Comparison of ENCODE assay signal across 2 worm cellular contexts in the genomic region with DNA sequence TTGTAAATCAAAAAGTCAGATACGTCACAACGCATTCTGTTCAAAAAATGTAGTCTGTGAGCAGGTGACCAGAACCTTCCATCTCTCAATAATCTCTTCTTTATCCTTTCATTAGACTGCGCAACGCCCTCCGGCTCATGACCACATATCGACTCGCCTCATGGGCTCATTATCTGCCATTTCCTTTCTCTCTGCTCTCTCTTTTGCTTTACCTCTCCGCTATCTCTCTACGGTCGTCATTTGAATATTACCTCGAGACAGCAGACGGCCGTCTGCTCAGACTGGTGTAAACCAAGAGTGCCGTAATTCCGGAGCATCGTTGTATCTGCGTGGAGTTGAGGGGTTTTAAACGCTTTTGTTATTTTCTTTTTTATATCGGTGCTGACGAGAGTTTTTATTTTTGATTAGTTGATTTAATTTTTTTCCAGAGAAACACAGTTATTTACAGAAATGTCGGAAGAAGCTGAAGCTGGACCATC.
TF ChIP-seq lines count a peak whose summit lies in the region.

Gene bra-1 (plus strand): TSS at position 429 of the 479 bp plus-strand sequence.

TF ChIP-seq in whole organism, L1 larva, 84 proteins besides CTCF, POLR2A, EP300 and RAD21 (continued from another document):
- TF ChIP-seq sup-37 (GFP tag; optimal IDR thresholded peaks at IDR 0.05; lab: Kevin White, UChicago) (no peak), unc-130 (tag; optimal IDR thresholded peaks at IDR 0.05; lab: Kevin White, UChicago) (no peak), ets-5 (GFP tag; IDR thresholded peaks at IDR 0.05; lab: Robert Waterston, UW) (no peak), ztf-4 (tag; optimal IDR thresholded peaks at IDR 0.05; lab: Kevin White, UChicago) (peak; percentile 29), nhr-19 (GFP tag; conservative IDR thresholded peaks at IDR 0.05; lab: Robert Waterston, UW) (peak; percentile 12; the same call in 1 of the 2 replicates), F16B12.6 (tag; optimal IDR thresholded peaks at IDR 0.05; lab: Kevin White, UChicago) (no peak), nhr-71 (tag; optimal IDR thresholded peaks at IDR 0.05; lab: Kevin White, UChicago) (peak; percentile 83), lin-15B (tag; optimal IDR thresholded peaks at IDR 0.05; lab: Kevin White, UChicago) (peak; percentile 12), nhr-12 (tag; optimal IDR thresholded peaks at IDR 0.05; lab: Kevin White, UChicago) (no peak), ceh-82 (tag; optimal IDR thresholded peaks at IDR 0.05; lab: Kevin White, UChicago) (peak in 1 of 3 experiments; percentile 68), lsy-2 (tag; optimal IDR thresholded peaks at IDR 0.05; lab: Kevin White, UChicago) (peak; percentile 47 to 59), snu-23 (GFP tag; optimal IDR thresholded peaks at IDR 0.05; lab: Kevin White, UChicago) (peak; percentile 69), ceh-63 (GFP tag; optimal IDR thresholded peaks at IDR 0.05; lab: Kevin White, UChicago) (no peak), nhr-237 (tag; optimal IDR thresholded peaks at IDR 0.05; lab: Kevin White, UChicago) (no peak), unc-98 (GFP tag; IDR thresholded peaks at IDR 0.05; lab: Robert Waterston, UW) (no peak), lin-14 (GFP tag; optimal IDR thresholded peaks at IDR 0.05; lab: Kevin White, UChicago) (peak; percentile 84), sox-4 (tag; optimal IDR thresholded peaks at IDR 0.05; lab: Kevin White, UChicago) (peak; percentile 68), nhr-90 (tag; optimal IDR thresholded peaks at IDR 0.05; lab: Kevin White, UChicago; ENCODE audit: poor library complexity) (no peak), nhr-85 (tag; lab: Kevin White, UChicago) (no peak), nhr-28 (tag; optimal IDR thresholded peaks at IDR 0.05; lab: Kevin White, UChicago) (no peak), sptf-1 (tag; optimal IDR thresholded peaks at IDR 0.05; lab: Kevin White, UChicago) (no peak), hpl-2 (GFP tag; optimal IDR thresholded peaks at IDR 0.05; lab: Kevin White, UChicago) (no peak), dpl-1 (GFP tag; optimal IDR thresholded peaks at IDR 0.05; lab: Kevin White, UChicago) (peak in 2 of 3 experiments; percentile 26 to 54), nhr-47 (tag; optimal IDR thresholded peaks at IDR 0.05; lab: Kevin White, UChicago) (peak; percentile 86), lin-35 (GFP tag; optimal IDR thresholded peaks at IDR 0.05; lab: Kevin White, UChicago) (peak; percentile 47 to 52), lir-3 (tag; optimal IDR thresholded peaks at IDR 0.05; lab: Kevin White, UChicago; ENCODE audit: poor library complexity) (no peak), blmp-1 (tag; optimal IDR thresholded peaks at IDR 0.05; lab: Kevin White, UChicago) (peak; percentile 15), grh-1 (GFP tag; IDR thresholded peaks at IDR 0.05; lab: Robert Waterston, UW) (no peak), swsn-7 (tag; optimal IDR thresholded peaks at IDR 0.05; lab: Kevin White, UChicago) (peak; percentile 71), alr-1 (tag; optimal IDR thresholded peaks at IDR 0.05; lab: Kevin White, UChicago; ENCODE audit: borderline replicate concordance) (no peak), C16A3.4 (tag; optimal IDR thresholded peaks at IDR 0.05; lab: Kevin White, UChicago) (peak; percentile 52), nhr-76 (tag; optimal IDR thresholded peaks at IDR 0.05; lab: Kevin White, UChicago) (no peak), aly-2 (tag; optimal IDR thresholded peaks at IDR 0.05; lab: Kevin White, UChicago) (no peak), ceh-8 (GFP tag; optimal IDR thresholded peaks at IDR 0.05; lab: Kevin White, UChicago) (peak; percentile 46), ama-1 (optimal IDR thresholded peaks at IDR 0.05; lab: Kevin White, UChicago) (no peak), ceh-88 (GFP tag; IDR thresholded peaks at IDR 0.05; lab: Robert Waterston, UW) (peak; percentile 9; the same call in 1 of the 2 replicates), mep-1 (tag; optimal IDR thresholded peaks at IDR 0.05; lab: Kevin White, UChicago) (peak; percentile 60), tlp-1 (tag; optimal IDR thresholded peaks at IDR 0.05; lab: Kevin White, UChicago) (no peak), zip-4 (GFP tag; optimal IDR thresholded peaks at IDR 0.05; lab: Kevin White, UChicago) (no peak), ztf-11 (tag; optimal IDR thresholded peaks at IDR 0.05; lab: Kevin White, UChicago) (peak in 1 of 2 experiments; percentile 42), elt-2 (tag; optimal IDR thresholded peaks at IDR 0.05; lab: Kevin White, UChicago) (no peak), egl-27 (tag; optimal IDR thresholded peaks at IDR 0.05; lab: Kevin White, UChicago) (no peak), efl-3 (GFP tag; optimal IDR thresholded peaks at IDR 0.05; lab: Kevin White, UChicago) (no peak), unc-86 (tag; optimal IDR thresholded peaks at IDR 0.05; lab: Kevin White, UChicago) (peak; percentile 75), C34B4.2 (tag; optimal IDR thresholded peaks at IDR 0.05; lab: Kevin White, UChicago) (no peak), pqm-1 (tag; optimal IDR thresholded peaks at IDR 0.05; lab: Kevin White, UChicago) (no peak), mab-9 (GFP tag; IDR thresholded peaks at IDR 0.05; lab: Robert Waterston, UW) (no peak), nhr-84 (tag; optimal IDR thresholded peaks at IDR 0.05; lab: Kevin White, UChicago) (no peak), efl-1 (optimal IDR thresholded peaks at IDR 0.05; lab: Kevin White, UChicago) (peak; percentile 29 to 32), efl-1 (GFP tag; optimal IDR thresholded peaks at IDR 0.05 in 1 of 2; lab: Kevin White, UChicago) (peak; percentile 16 to 61), zag-1 (tag; optimal IDR thresholded peaks at IDR 0.05; lab: Kevin White, UChicago) (no peak), pax-3 (tag; optimal IDR thresholded peaks at IDR 0.05; lab: Kevin White, UChicago) (peak; percentile 72), ces-1 (GFP tag; optimal IDR thresholded peaks at IDR 0.05; lab: Kevin White, UChicago) (no peak), pag-3 (tag; optimal IDR thresholded peaks at IDR 0.05; lab: Kevin White, UChicago; ENCODE audit: borderline replicate concordance, insufficient read depth) (no peak), egl-13 (tag; optimal IDR thresholded peaks at IDR 0.05; lab: Kevin White, UChicago) (peak; percentile 86), isw-1 (GFP tag; IDR thresholded peaks at IDR 0.05; lab: Robert Waterston, UW) (peak; percentile 32), fkh-8 (tag; optimal IDR thresholded peaks at IDR 0.05; lab: Kevin White, UChicago) (peak; percentile 94), nhr-77 (tag; optimal IDR thresholded peaks at IDR 0.05; lab: Kevin White, UChicago) (peak; percentile 23), mef-2 (tag; optimal IDR thresholded peaks at IDR 0.05; lab: Kevin White, UChicago) (no peak), Y116A8C.19 (tag; optimal IDR thresholded peaks at IDR 0.05; lab: Kevin White, UChicago; ENCODE audit: borderline replicate concordance) (no peak), xbp-1 (tag; optimal IDR thresholded peaks at IDR 0.05; lab: Kevin White, UChicago) (peak; percentile 59)
TF ChIP-seq in whole organism, L1 larva: peak in this region for 40.

TF ChIP-seq in whole organism, L3 larva, 47 proteins besides CTCF, POLR2A, EP300 and RAD21 (continued from another document):
- TF ChIP-seq hmg-11 (tag; optimal IDR thresholded peaks at IDR 0.05; lab: Kevin White, UChicago) (peak; percentile 24), lin-39 (tag; optimal IDR thresholded peaks at IDR 0.05; lab: Kevin White, UChicago) (peak; percentile 60), tbx-2 (tag; optimal IDR thresholded peaks at IDR 0.05; lab: Kevin White, UChicago) (no peak), skn-1 (tag; optimal IDR thresholded peaks at IDR 0.05; lab: Kevin White, UChicago) (no peak), ztf-11 (tag; optimal IDR thresholded peaks at IDR 0.05; lab: Kevin White, UChicago) (no peak), ceh-9 (tag; optimal IDR thresholded peaks at IDR 0.05; lab: Kevin White, UChicago) (no peak), aly-2 (tag; optimal IDR thresholded peaks at IDR 0.05; lab: Kevin White, UChicago) (no peak), zag-1 (tag; optimal IDR thresholded peaks at IDR 0.05; lab: Kevin White, UChicago) (no peak), fkh-2 (tag; optimal IDR thresholded peaks at IDR 0.05; lab: Kevin White, UChicago) (no peak), lsy-12 (tag; optimal IDR thresholded peaks at IDR 0.05; lab: Kevin White, UChicago) (no peak), nhr-43 (tag; optimal IDR thresholded peaks at IDR 0.05; lab: Kevin White, UChicago; ENCODE audit: poor library complexity, severe bottlenecking) (no peak), fos-1 (tag; optimal IDR thresholded peaks at IDR 0.05; lab: Kevin White, UChicago) (no peak), unc-62 (GFP tag; optimal IDR thresholded peaks at IDR 0.05; lab: Kevin White, UChicago) (no peak), ama-1 (optimal IDR thresholded peaks at IDR 0.05; lab: Kevin White, UChicago) (no peak), lin-15B (tag; optimal IDR thresholded peaks at IDR 0.05; lab: Kevin White, UChicago) (peak; percentile 42), pqm-1 (tag; optimal IDR thresholded peaks at IDR 0.05; lab: Kevin White, UChicago) (peak; percentile 38), fkh-10 (GFP tag; optimal IDR thresholded peaks at IDR 0.05; lab: Kevin White, UChicago) (peak; percentile 27)
